Worm (Caenorhabditis elegans): ENCODE results near the gene Y57G11C.1144.

Gene Y57G11C.1144

DNA sequence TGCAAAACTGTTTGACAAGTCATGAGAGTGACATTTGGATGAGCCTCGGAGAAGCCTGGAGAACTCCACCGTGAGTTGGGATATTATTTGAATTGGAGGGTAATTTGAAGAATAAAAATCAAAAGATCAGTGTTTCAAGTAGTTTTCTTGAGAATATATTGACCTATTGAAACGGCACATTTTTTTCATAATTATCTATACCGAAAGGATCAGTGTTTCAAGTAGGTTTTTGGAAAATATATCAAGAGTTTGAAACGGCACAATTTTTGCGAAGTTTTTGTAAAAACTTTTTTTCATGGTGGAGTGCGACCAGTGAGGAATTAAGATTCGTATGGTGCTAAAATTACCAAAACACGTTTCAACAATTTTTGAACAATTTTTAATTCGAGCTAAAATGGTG lies 45.1 kb upstream of the Y57G11C.1144 start:
- peak; percentile 66 for TF ChIP-seq snpc-1.2 (GFP tag; IDR thresholded peaks at IDR 0.05)
- no peak for TF ChIP-seq spr-1 (tag; optimal IDR thresholded peaks at IDR 0.05)
- TF ChIP-seq hmg-1.1 (GFP tag; IDR thresholded peaks at IDR 0.05): no peak
- TF ChIP-seq F44E2.7 (GFP tag; IDR thresholded peaks at IDR 0.05): no peak

DNA sequence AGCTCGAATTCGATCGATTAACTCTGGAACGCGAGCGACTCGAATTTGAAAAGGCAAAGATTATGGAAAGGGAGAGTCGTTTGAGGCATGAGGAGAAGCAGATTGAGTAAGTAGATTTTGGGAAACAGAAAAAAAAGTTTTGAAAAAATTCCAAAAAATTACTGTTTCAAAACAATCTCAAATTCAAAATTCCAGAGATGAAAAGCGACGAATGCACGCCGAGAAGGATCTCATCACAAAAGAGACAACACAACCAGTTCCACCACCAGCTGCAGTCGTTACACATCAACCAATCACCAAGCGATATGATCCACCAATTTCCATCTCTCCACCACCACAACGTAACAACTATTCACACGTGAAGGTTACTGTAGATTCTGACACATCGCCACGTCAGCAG lies 42.8 kb upstream of the Y57G11C.1144 start:
- TF ChIP-seq nhr-6 (tag; optimal IDR thresholded peaks at IDR 0.05): no peak
- no peak for TF ChIP-seq mdl-1 (tag; optimal IDR thresholded peaks at IDR 0.05)
- TF ChIP-seq unc-62 (GFP tag; optimal IDR thresholded peaks at IDR 0.05 in 1 of 2): peak in 1 of 2 experiments; percentile 98
- TF ChIP-seq unc-62 (tag; optimal IDR thresholded peaks at IDR 0.05): no peak
- TF ChIP-seq Y5F2A.4 (GFP tag; optimal IDR thresholded peaks at IDR 0.05): no peak
- no peak for TF ChIP-seq daf-19 (GFP tag; conservative IDR thresholded peaks at IDR 0.05)
- TF ChIP-seq rbr-2 (tag; optimal IDR thresholded peaks at IDR 0.05): no peak
- TF ChIP-seq snpc-4 (tag; optimal IDR thresholded peaks at IDR 0.05): no peak

DNA sequence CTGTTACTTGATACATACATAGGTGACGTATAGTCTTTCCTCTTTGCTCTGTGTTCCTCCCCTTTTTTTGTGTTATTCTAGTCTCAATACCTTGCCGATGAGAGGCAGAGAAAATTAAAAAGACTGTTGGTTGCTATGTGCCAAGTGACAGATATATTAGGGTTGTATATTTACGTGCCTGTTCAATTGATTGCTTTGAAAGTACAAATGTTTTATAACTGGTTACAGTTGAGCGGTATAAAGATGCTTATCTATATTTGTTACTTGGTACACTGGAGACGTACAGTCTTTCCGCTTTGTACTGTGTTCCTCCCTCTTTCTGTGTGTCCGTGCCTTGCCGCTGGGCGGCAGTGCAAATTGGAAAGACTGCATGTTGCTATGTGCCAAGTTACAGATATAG lies 33.9 kb upstream of the Y57G11C.1144 start:
- TF ChIP-seq mxl-2 (GFP tag; conservative IDR thresholded peaks at IDR 0.05) (no peak), F10B5.3 (tag; optimal IDR thresholded peaks at IDR 0.05) (no peak), zip-2 (tag; optimal IDR thresholded peaks at IDR 0.05) (no peak), fkh-10 (GFP tag; optimal IDR thresholded peaks at IDR 0.05) (no peak), ZK546.5 (tag; optimal IDR thresholded peaks at IDR 0.05) (no peak), lin-15B (tag; optimal IDR thresholded peaks at IDR 0.05) (no peak)

DNA sequence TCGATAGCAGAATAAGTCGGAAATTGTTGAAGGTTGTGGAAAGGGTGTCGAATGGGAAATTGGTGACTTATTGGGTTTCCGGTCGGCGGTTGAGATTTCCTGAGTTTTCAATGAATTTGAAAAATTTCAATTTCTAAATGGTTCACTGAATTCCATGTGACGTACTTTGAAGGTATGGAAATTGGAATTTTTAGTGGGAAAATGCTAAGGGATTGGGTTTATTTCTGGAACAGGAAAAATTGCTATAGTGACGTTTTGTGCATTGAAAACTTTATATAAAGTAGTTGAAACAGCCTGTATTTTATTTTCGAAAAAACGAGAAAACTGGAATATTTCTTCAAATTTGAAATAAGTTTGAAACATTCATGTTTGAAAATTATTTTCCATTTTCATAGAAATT lies 27.5 kb upstream of the Y57G11C.1144 start, which contains the start of gene pnc-2:
TSS of gene pnc-2 (minus strand) at position 101 of the 400 bp plus-strand sequence.
- TF ChIP-seq mep-1 (tag; optimal IDR thresholded peaks at IDR 0.05) (no peak), F44E2.7 (GFP tag; IDR thresholded peaks at IDR 0.05) (no peak), nhr-11 (tag; optimal IDR thresholded peaks at IDR 0.05) (no peak), mxl-2 (GFP tag; conservative IDR thresholded peaks at IDR 0.05) (no peak), aha-1 (tag) (no peak), set-16 (GFP tag; IDR thresholded peaks at IDR 0.05) (no peak), nhr-111 (GFP tag; optimal IDR thresholded peaks at IDR 0.05) (no peak), nhr-6 (tag; optimal IDR thresholded peaks at IDR 0.05) (no peak), dpl-1 (GFP tag; optimal IDR thresholded peaks at IDR 0.05) (no peak), lin-1 (GFP tag; IDR thresholded peaks at IDR 0.05) (no peak), ztf-11 (tag; optimal IDR thresholded peaks at IDR 0.05) (no peak), arid-1 (GFP tag; conservative IDR thresholded peaks at IDR 0.05) (no peak), zfp-2 (tag; optimal IDR thresholded peaks at IDR 0.05) (no peak), cey-2 (tag; optimal IDR thresholded peaks at IDR 0.05; ENCODE audit: borderline replicate concordance, insufficient read depth) (no peak), dmd-9 (GFP tag; IDR thresholded peaks at IDR 0.05) (no peak), dmd-8 (GFP tag; IDR thresholded peaks at IDR 0.05) (no peak), ceh-28 (tag; optimal IDR thresholded peaks at IDR 0.05) (no peak), Y105C5A.15 (GFP tag; IDR thresholded peaks at IDR 0.05) (no peak)

DNA sequence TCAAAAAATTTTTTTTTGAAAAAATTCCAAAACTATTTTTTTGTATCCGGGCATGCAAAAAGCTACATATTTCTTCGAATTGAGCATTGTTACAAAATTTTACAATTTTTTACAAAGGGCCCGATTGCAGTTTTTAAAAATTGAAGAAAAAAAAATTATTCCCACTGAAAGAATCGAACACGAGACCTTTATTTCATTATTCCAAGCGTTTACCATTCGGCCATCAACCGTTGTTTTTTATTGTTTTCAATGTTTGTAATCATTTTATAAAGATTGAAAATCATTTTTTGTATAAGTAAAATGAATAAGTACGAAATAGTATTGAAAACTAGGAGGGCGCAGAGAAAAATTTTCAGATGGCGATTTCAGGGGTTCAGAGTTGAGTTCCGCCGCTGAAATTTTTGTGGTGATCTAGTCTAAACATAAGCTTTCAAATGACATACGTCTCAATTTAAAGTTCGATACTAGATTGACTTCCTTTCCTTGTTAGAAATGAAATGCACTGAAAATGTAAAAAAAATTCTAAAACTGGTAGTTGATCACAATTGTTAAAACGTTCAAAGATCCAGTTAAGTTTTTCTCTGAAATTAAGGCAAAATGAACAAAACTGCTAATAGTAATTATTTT lies 25.9 kb upstream of the Y57G11C.1144 start:
- peak; percentile 95 for TF ChIP-seq snpc-1.2 (GFP tag; IDR thresholded peaks at IDR 0.05)

DNA sequence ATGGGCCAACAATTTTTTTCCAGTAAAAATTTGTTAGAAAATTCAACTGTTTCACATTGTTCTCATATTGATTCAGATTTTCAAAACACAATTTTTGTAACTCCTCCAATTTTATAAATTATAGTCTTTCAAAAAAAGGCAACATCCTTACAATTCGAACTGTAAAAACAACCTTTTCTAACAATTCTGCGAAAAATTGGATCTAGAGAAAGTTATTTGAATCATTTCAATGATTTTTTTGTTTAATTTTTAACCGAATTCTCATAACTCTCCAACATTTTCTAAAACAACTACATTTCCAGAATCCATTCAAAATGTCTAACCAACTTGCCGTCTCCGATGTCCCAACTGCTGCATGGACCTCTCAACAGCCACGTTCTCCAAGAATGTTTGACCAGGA lies 17.8 kb upstream of the Y57G11C.1144 start, which contains the start of gene ccch-5:
TSS of gene ccch-5 (plus strand) at position 301 of the 400 bp plus-strand sequence.
- no peak for TF ChIP-seq rbr-2 (tag; optimal IDR thresholded peaks at IDR 0.05)
- no peak for TF ChIP-seq Y75B8A.6 (GFP tag; IDR thresholded peaks at IDR 0.05)
- TF ChIP-seq skn-1 (tag; optimal IDR thresholded peaks at IDR 0.05): no peak
- no peak for TF ChIP-seq saeg-2 (GFP tag; IDR thresholded peaks at IDR 0.05)
- TF ChIP-seq Y105C5A.15 (GFP tag; IDR thresholded peaks at IDR 0.05): no peak
- no peak for TF ChIP-seq lin-15B (tag; optimal IDR thresholded peaks at IDR 0.05)
- TF ChIP-seq F10B5.3 (tag; optimal IDR thresholded peaks at IDR 0.05): no peak
- TF ChIP-seq D1046.2 (GFP tag; IDR thresholded peaks at IDR 0.05): no peak
- no peak for TF ChIP-seq ces-1 (GFP tag; optimal IDR thresholded peaks at IDR 0.05)
- no peak for TF ChIP-seq mes-2 (tag; optimal IDR thresholded peaks at IDR 0.05; ENCODE audit: poor library complexity, severe bottlenecking)
- TF ChIP-seq pqm-1 (tag; optimal IDR thresholded peaks at IDR 0.05): no peak
- no peak for TF ChIP-seq lir-3 (tag; optimal IDR thresholded peaks at IDR 0.05)
- TF ChIP-seq snpc-4 (tag; optimal IDR thresholded peaks at IDR 0.05): no peak
- no peak for TF ChIP-seq unc-62 (GFP tag; optimal IDR thresholded peaks at IDR 0.05 in 1 of 2)
- no peak for TF ChIP-seq unc-62 (tag; optimal IDR thresholded peaks at IDR 0.05)
- TF ChIP-seq lsy-2 (tag; optimal IDR thresholded peaks at IDR 0.05): no peak
